Fruit fly (Drosophila melanogaster): ENCODE data around the gene CG7130.

- TF ChIP-seq kay (GFP tag; ENCODE audit: borderline replicate concordance): no peak
- TF ChIP-seq Clk (GFP tag; optimal IDR thresholded peaks at IDR 0.05): no peak
- no peak for TF ChIP-seq CG12768 (GFP tag; optimal IDR thresholded peaks at IDR 0.05)
- TF ChIP-seq CG7045 (GFP tag; optimal IDR thresholded peaks at IDR 0.05): no peak
- TF ChIP-seq cnc (optimal IDR thresholded peaks at IDR 0.05): no peak
Measured at dm6 chr3L:22109903-22110302, 34.3 kb upstream of the CG7130 start.
